Worm (Caenorhabditis elegans) whole organism, midembryonic: ENCODE data around the gene nhr-97.

Source experiments
- T22C8.4 ChIP-seq: fragments of 200-800 bp; sonication (Bioruptor generic); IDR thresholded peaks from 2 replicates; pipeline ENCODE4 v1.3.6; 2022; ENCODE audit warnings: missing genetic modification characterization, missing compliant biosample characterization
- cog-1 ChIP-seq: sonication (generic microtip); optimal IDR thresholded peaks from 2 replicates; lab custom pipeline; 2016; ENCODE audit warnings: missing genetic modification characterization, missing compliant biosample characterization
- flt-1 ChIP-seq: fragments of 200-800 bp; sonication (Bioruptor generic); IDR thresholded peaks from 2 replicates; pipeline ENCODE4 v1.3.6; 2022; ENCODE audit warnings: missing genetic modification characterization, missing compliant biosample characterization
- klf-2 ChIP-seq: fragments of 200-800 bp; sonication (Bioruptor generic); conservative IDR thresholded peaks from 2 replicates; pipeline ENCODE4 v1.3.6; 2022; ENCODE audit warnings: missing genetic modification reagents, missing genetic modification characterization, missing compliant biosample characterization
- med-1 ChIP-seq: sonication (generic microtip); optimal IDR thresholded peaks from 2 replicates; lab custom pipeline; 2017; ENCODE audit warnings: missing genetic modification characterization, mild to moderate bottlenecking, missing compliant biosample characterization, antibody characterized with exemption, missing genetic modification reagents; ENCODE audit not compliant: insufficient read depth
- ref-1 ChIP-seq: fragments of 200-800 bp; sonication (Bioruptor generic); conservative IDR thresholded peaks from 2 replicates; pipeline ENCODE4 v1.3.6; 2022; ENCODE audit warnings: missing genetic modification reagents, missing genetic modification characterization, missing compliant biosample characterization
- tab-1 ChIP-seq: fragments of 200-800 bp; sonication (Bioruptor generic); IDR thresholded peaks from 2 replicates; pipeline ENCODE4 v1.3.6; 2022; ENCODE audit warnings: missing genetic modification characterization, missing compliant biosample characterization
- ztf-23 ChIP-seq: fragments of 200-800 bp; sonication (Bioruptor generic); IDR thresholded peaks from 2 replicates; pipeline ENCODE4 v1.3.6; 2022; ENCODE audit warnings: missing genetic modification reagents, missing genetic modification characterization, missing compliant biosample characterization
- ztf-29 ChIP-seq: fragments of 200-800 bp; sonication (Bioruptor generic); IDR thresholded peaks from 2 replicates; pipeline ENCODE4 v1.3.6; 2022; ENCODE audit warnings: missing genetic modification reagents, missing genetic modification characterization, missing compliant biosample characterization

The nhr-97 gene

ce11 chrIV:9803544-9803943 lies 46.1 kb downstream of the nhr-97 start:
- TF ChIP-seq ref-1, result no peak
- no peak for TF ChIP-seq T22C8.4 (GFP tag; lab: Robert Waterston, UW)

ce11 chrIV:9810633-9811032 lies 53.2 kb downstream of the nhr-97 start, which contains the start of gene dct-15:
Gene dct-15 (minus strand): TSS chrIV:9810733.
- no peak for TF ChIP-seq cog-1 (tag; lab: Kevin White, UChicago)
- TF ChIP-seq ztf-29 (GFP tag; lab: Robert Waterston, UW), result no peak
- no peak for TF ChIP-seq klf-2
- no peak for TF ChIP-seq T22C8.4 (GFP tag; lab: Robert Waterston, UW)

- TF ChIP-seq ztf-29 (GFP tag; lab: Robert Waterston, UW), result no peak
- TF ChIP-seq T22C8.4 (GFP tag; lab: Robert Waterston, UW), result no peak
- no peak for TF ChIP-seq med-1
- no peak for TF ChIP-seq ref-1
- no peak for TF ChIP-seq tab-1
- no peak for TF ChIP-seq flt-1 (GFP tag; lab: Robert Waterston, UW)
- no peak for TF ChIP-seq ztf-23 (GFP tag; lab: Robert Waterston, UW)
- no peak for TF ChIP-seq klf-2
- TF ChIP-seq cog-1 (tag; lab: Kevin White, UChicago), result no peak
Observed at ce11 chrIV:9811487-9811886, 54.0 kb downstream of the nhr-97 start.
